Worm (Caenorhabditis elegans) whole organism, L1 larva: Measurements from ENCODE around the gene mca-1.

Experiments used
- C04F5.9 ChIP-seq: sonication (generic microtip); optimal IDR thresholded peaks from 2 replicates; lab custom pipeline; 2016; ENCODE audit warnings: missing genetic modification characterization, missing compliant biosample characterization
- C34B4.2 ChIP-seq: sonication (generic microtip); optimal IDR thresholded peaks from 2 replicates; lab custom pipeline; 2017; ENCODE audit warnings: mild to moderate bottlenecking, missing genetic modification characterization, missing compliant biosample characterization
- F16B12.6 ChIP-seq: fragments of 150-350 bp; optimal IDR thresholded peaks from 2 replicates; lab custom pipeline; 2014; ENCODE audit warnings: missing biosample characterization, missing genetic modification characterization
- Y116A8C.19 ChIP-seq: sonication (generic microtip); optimal IDR thresholded peaks from 2 replicates; lab custom pipeline; 2016; ENCODE audit warnings: missing compliant biosample characterization, missing genetic modification characterization, borderline replicate concordance
- aha-1 ChIP-seq: fragments of 150-350 bp; optimal IDR thresholded peaks from 2 replicates; lab custom pipeline; 2014; ENCODE audit warnings: missing biosample characterization, missing genetic modification characterization
- ama-1 ChIP-seq: fragments of 150-350 bp; optimal IDR thresholded peaks from 2 replicates; lab custom pipeline; 2014
- ceh-63 ChIP-seq: fragments of 200-800 bp; sonication (Bioruptor generic); optimal IDR thresholded peaks from 2 replicates; lab custom pipeline; 2018; ENCODE audit warnings: mild to moderate bottlenecking, missing genetic modification characterization, missing compliant biosample characterization
- ceh-82 ChIP-seq, 3 experiments: fragments of 150-350 bp in 1 of 3; sonication (generic microtip) in 2 of 3; optimal IDR thresholded peaks; 2 replicates each; lab custom pipeline; 2014 to 2017; ENCODE audit warnings: missing biosample characterization in 3 of 3, missing genetic modification characterization in 3 of 3
- ces-1 ChIP-seq: fragments of 150-350 bp; optimal IDR thresholded peaks from 2 replicates; lab custom pipeline; 2014; ENCODE audit warnings: missing biosample characterization, missing genetic modification reagents, missing genetic modification characterization
- efl-1 ChIP-seq, 4 experiments: fragments of 150-350 bp; optimal IDR thresholded peaks in 3 of 4; peaks in 1 of 4; 1 replicate in 1 of 4; 2 replicates in 3 of 4; lab custom pipeline; 2014; ENCODE audit warnings: missing biosample characterization in 2 of 4, missing genetic modification characterization in 2 of 4, missing genetic modification reagents in 2 of 4
- efl-3 ChIP-seq: fragments of 200-800 bp; sonication (Bioruptor generic); optimal IDR thresholded peaks from 2 replicates; lab custom pipeline; 2018; ENCODE audit warnings: mild to moderate bottlenecking, missing genetic modification characterization, missing compliant biosample characterization
- egl-27 ChIP-seq, 2 experiments: fragments of 150-350 bp in 1 of 2; sonication (generic microtip); optimal IDR thresholded peaks; 3 replicates each; lab custom pipeline; 2017 to 2018; ENCODE audit warnings: missing biosample characterization in 2 of 2, missing genetic modification characterization in 2 of 2, missing genetic modification reagents in 2 of 2
- elt-2 ChIP-seq: sonication (generic microtip); optimal IDR thresholded peaks from 2 replicates; lab custom pipeline; 2016; ENCODE audit warnings: missing genetic modification characterization, mild to moderate bottlenecking, inconsistent platforms, missing compliant biosample characterization, missing genetic modification reagents
- elt-3 ChIP-seq, 6 experiments: fragments of 150-350 bp in 1 of 6; sonication (generic microtip); optimal IDR thresholded peaks; 2 replicates each; lab custom pipeline; 2017 to 2018; ENCODE audit warnings: missing biosample characterization in 6 of 6, missing genetic modification characterization in 6 of 6, inconsistent platforms in 1 of 6
- ets-5 ChIP-seq: fragments of 200-800 bp; sonication (Bioruptor generic); IDR thresholded peaks from 2 replicates; pipeline ENCODE4 v1.3.6; 2022; ENCODE audit warnings: missing genetic modification characterization, missing compliant biosample characterization
- fkh-8 ChIP-seq: sonication (generic microtip); optimal IDR thresholded peaks from 2 replicates; lab custom pipeline; 2016; ENCODE audit warnings: mild to moderate bottlenecking, missing genetic modification characterization, missing compliant biosample characterization
- fos-1 ChIP-seq: fragments of 150-350 bp; optimal IDR thresholded peaks from 2 replicates; lab custom pipeline; 2014; ENCODE audit warnings: missing biosample characterization, missing genetic modification characterization
- grh-1 ChIP-seq: fragments of 200-800 bp; sonication (Bioruptor generic); IDR thresholded peaks from 2 replicates; pipeline ENCODE4 v1.3.6; 2022; ENCODE audit warnings: missing genetic modification reagents, missing genetic modification characterization, missing compliant biosample characterization
- hlh-17 ChIP-seq: fragments of 200-800 bp; sonication (Bioruptor generic); optimal IDR thresholded peaks from 2 replicates; lab custom pipeline; 2018; ENCODE audit warnings: missing genetic modification characterization, mild to moderate bottlenecking, missing compliant biosample characterization, moderate library complexity, borderline replicate concordance
- hpl-2 ChIP-seq: fragments of 150-350 bp; optimal IDR thresholded peaks from 2 replicates; lab custom pipeline; 2014; ENCODE audit warnings: missing biosample characterization, missing genetic modification reagents, missing genetic modification characterization
- irx-1 ChIP-seq: sonication (generic microtip); optimal IDR thresholded peaks from 2 replicates; lab custom pipeline; 2016; ENCODE audit warnings: missing genetic modification characterization, missing compliant biosample characterization
- isw-1 ChIP-seq: fragments of 200-800 bp; sonication (Bioruptor generic); IDR thresholded peaks from 2 replicates; pipeline ENCODE4 v1.3.6; 2022; ENCODE audit warnings: missing genetic modification characterization, missing compliant biosample characterization
- lin-14 ChIP-seq: fragments of 200-800 bp; sonication (Bioruptor generic); optimal IDR thresholded peaks from 2 replicates; lab custom pipeline; 2018; ENCODE audit warnings: mild to moderate bottlenecking, missing genetic modification characterization, moderate library complexity, missing compliant biosample characterization
- lir-3 ChIP-seq: sonication (generic microtip); optimal IDR thresholded peaks from 2 replicates; lab custom pipeline; 2016; ENCODE audit warnings: mild to moderate bottlenecking, missing genetic modification characterization, moderate library complexity, missing compliant biosample characterization; ENCODE audit not compliant: poor library complexity
- lsy-2 ChIP-seq, 2 experiments: fragments of 150-350 bp; optimal IDR thresholded peaks; 2 replicates each; lab custom pipeline; 2014; ENCODE audit warnings: missing biosample characterization in 2 of 2, missing genetic modification characterization in 2 of 2
- mab-9 ChIP-seq: fragments of 200-800 bp; sonication (Bioruptor generic); IDR thresholded peaks from 2 replicates; pipeline ENCODE4 v1.3.6; 2022; ENCODE audit warnings: missing genetic modification reagents, missing genetic modification characterization, missing compliant biosample characterization
- mef-2 ChIP-seq: fragments of 150-350 bp; optimal IDR thresholded peaks from 2 replicates; lab custom pipeline; 2014; ENCODE audit warnings: missing biosample characterization, missing genetic modification characterization
- mep-1 ChIP-seq: fragments of 150-350 bp; optimal IDR thresholded peaks from 2 replicates; lab custom pipeline; 2014; ENCODE audit warnings: missing biosample characterization, missing genetic modification characterization
- nhr-12 ChIP-seq: sonication (generic microtip); optimal IDR thresholded peaks from 2 replicates; lab custom pipeline; 2017; ENCODE audit warnings: missing biosample characterization, missing genetic modification characterization
- nhr-20 ChIP-seq: sonication (generic microtip); optimal IDR thresholded peaks from 2 replicates; lab custom pipeline; 2016; ENCODE audit warnings: mild to moderate bottlenecking, missing genetic modification characterization, missing compliant biosample characterization
- nhr-28 ChIP-seq: fragments of 150-350 bp; optimal IDR thresholded peaks from 2 replicates; lab custom pipeline; 2014; ENCODE audit warnings: missing biosample characterization, missing genetic modification characterization
- nhr-71 ChIP-seq: sonication (generic microtip); optimal IDR thresholded peaks from 2 replicates; lab custom pipeline; 2016; ENCODE audit warnings: mild to moderate bottlenecking, missing genetic modification characterization, moderate library complexity, missing compliant biosample characterization
- nhr-77 ChIP-seq: fragments of 150-350 bp; optimal IDR thresholded peaks from 2 replicates; lab custom pipeline; 2014; ENCODE audit warnings: missing biosample characterization, missing genetic modification characterization
- nhr-84 ChIP-seq: sonication (generic microtip); optimal IDR thresholded peaks from 2 replicates; lab custom pipeline; 2017; ENCODE audit warnings: missing biosample characterization, missing genetic modification characterization
- nhr-90 ChIP-seq: sonication (generic microtip); optimal IDR thresholded peaks from 2 replicates; lab custom pipeline; 2016; ENCODE audit warnings: mild to moderate bottlenecking, missing genetic modification characterization, missing compliant biosample characterization; ENCODE audit not compliant: poor library complexity
- pag-3 ChIP-seq: sonication (generic microtip); optimal IDR thresholded peaks from 2 replicates; lab custom pipeline; 2017; ENCODE audit warnings: missing genetic modification characterization, mild to moderate bottlenecking, missing compliant biosample characterization, antibody characterized with exemption, borderline replicate concordance; ENCODE audit not compliant: insufficient read depth
- pax-3 ChIP-seq: fragments of 200-800 bp; sonication (Bioruptor generic); optimal IDR thresholded peaks from 2 replicates; lab custom pipeline; 2018; ENCODE audit warnings: mild to moderate bottlenecking, missing genetic modification characterization, moderate library complexity, missing compliant biosample characterization
- sox-4 ChIP-seq: sonication (generic microtip); optimal IDR thresholded peaks from 2 replicates; lab custom pipeline; 2016; ENCODE audit warnings: missing genetic modification characterization, missing compliant biosample characterization
- sptf-1 ChIP-seq: fragments of 150-350 bp; optimal IDR thresholded peaks from 2 replicates; lab custom pipeline; 2014; ENCODE audit warnings: missing biosample characterization, missing genetic modification characterization
- tbx-2 ChIP-seq: sonication (generic microtip); optimal IDR thresholded peaks from 2 replicates; lab custom pipeline; 2016; ENCODE audit warnings: missing genetic modification characterization, missing compliant biosample characterization
- unc-130 ChIP-seq: fragments of 150-350 bp; optimal IDR thresholded peaks from 2 replicates; lab custom pipeline; 2017; ENCODE audit warnings: missing biosample characterization, missing genetic modification characterization, inconsistent platforms
- unc-30 ChIP-seq: sonication (generic microtip); optimal IDR thresholded peaks from 2 replicates; lab custom pipeline; 2017; ENCODE audit warnings: missing biosample characterization, missing genetic modification characterization
- unc-62 ChIP-seq: fragments of 150-350 bp; optimal IDR thresholded peaks from 2 replicates; lab custom pipeline; 2014; ENCODE audit warnings: missing biosample characterization, missing genetic modification reagents, missing genetic modification characterization
- unc-98 ChIP-seq: fragments of 200-800 bp; sonication (Bioruptor generic); IDR thresholded peaks from 2 replicates; pipeline ENCODE4 v1.3.6; 2022; ENCODE audit warnings: missing genetic modification characterization, missing compliant biosample characterization
- vab-15 ChIP-seq: sonication (generic microtip); optimal IDR thresholded peaks from 2 replicates; lab custom pipeline; 2017; ENCODE audit warnings: missing genotype, mild to moderate bottlenecking, missing genetic modification characterization, missing compliant biosample characterization
- xbp-1 ChIP-seq: sonication (generic microtip); optimal IDR thresholded peaks from 2 replicates; lab custom pipeline; 2016; ENCODE audit warnings: missing genetic modification characterization, missing compliant biosample characterization
- ztf-11 ChIP-seq, 2 experiments: sonication (generic microtip); optimal IDR thresholded peaks; 2 replicates each; lab custom pipeline; 2016 to 2017; ENCODE audit warnings: missing genetic modification characterization in 2 of 2, missing biosample characterization in 1 of 2, missing compliant biosample characterization in 1 of 2
- ztf-4 ChIP-seq: fragments of 150-350 bp; optimal IDR thresholded peaks from 2 replicates; lab custom pipeline; 2014; ENCODE audit warnings: missing biosample characterization, missing genetic modification characterization

The mca-1 gene

DNA sequence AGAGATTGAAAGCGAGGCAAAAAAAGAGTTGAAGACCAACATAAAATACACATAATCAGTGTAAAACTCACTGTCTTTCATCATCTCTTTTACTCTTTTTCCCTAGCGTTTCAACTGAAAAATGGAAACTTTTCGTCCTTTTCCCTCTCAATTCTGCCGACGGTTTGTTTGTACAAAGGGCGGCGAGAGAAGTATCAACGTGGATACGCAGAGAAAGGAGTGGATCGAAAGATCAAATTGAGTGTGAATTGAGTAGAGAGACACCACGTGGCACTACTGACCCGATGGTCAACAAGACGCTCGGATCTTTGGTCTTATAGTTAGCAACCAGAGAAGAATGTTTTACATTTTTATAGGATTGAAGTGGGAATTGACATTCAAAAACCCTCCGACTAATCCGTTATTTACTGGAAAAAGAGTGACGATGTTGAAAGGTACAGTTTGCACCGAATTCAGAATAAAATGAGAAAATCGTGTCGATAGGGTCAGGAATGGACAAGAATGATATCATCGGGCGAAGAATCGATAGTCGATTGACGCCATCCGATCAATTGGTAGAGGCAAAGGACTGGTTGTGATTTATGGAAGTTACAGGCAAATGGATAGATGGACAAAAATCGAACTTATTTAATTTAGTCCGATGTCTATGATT, 36.4 kb upstream of the mca-1 start (continued):
- peak; percentile 73 for TF ChIP-seq mep-1 (tag; lab: Kevin White, UChicago)
- TF ChIP-seq nhr-90 (tag; lab: Kevin White, UChicago), result peak; percentile 70
- peak; percentile 60 for TF ChIP-seq elt-2 (tag; lab: Kevin White, UChicago)
- no peak for TF ChIP-seq mef-2
- TF ChIP-seq aha-1 (tag; lab: Kevin White, UChicago), result no peak
- TF ChIP-seq unc-30 (tag; lab: Kevin White, UChicago), result no peak
- peak; percentile 89 for TF ChIP-seq lin-14 (GFP tag; lab: Kevin White, UChicago)
- TF ChIP-seq efl-1 (optimal IDR thresholded peaks at IDR 0.05; lab: Kevin White, UChicago), result peak; percentile 7 to 40
- peak; percentile 6 to 87 for TF ChIP-seq efl-1 (GFP tag; optimal IDR thresholded peaks at IDR 0.05 in 1 of 2; lab: Kevin White, UChicago)
- TF ChIP-seq pax-3, result peak; percentile 54
- no peak for TF ChIP-seq mab-9
- 0 out of 2 replicates have a peak, but pooled peaks have one; percentile 16 for TF ChIP-seq grh-1 (GFP tag; lab: Robert Waterston, UW)

ce11 chrIV:9669969-9670368, 35.2 kb upstream of the mca-1 start:
- TF ChIP-seq fos-1 (tag; lab: Kevin White, UChicago) (no peak), irx-1 (tag; lab: Kevin White, UChicago) (peak; percentile 34), lir-3 (tag; lab: Kevin White, UChicago) (peak; percentile 19), egl-27 (tag; optimal IDR thresholded peaks at IDR 0.05; lab: Kevin White, UChicago) (no peak), nhr-77 (tag; lab: Kevin White, UChicago) (peak; percentile 33), ztf-4 (tag; lab: Kevin White, UChicago) (peak; percentile 25), hlh-17 (no peak), ceh-63 (no peak), sptf-1 (no peak), tbx-2 (tag; lab: Kevin White, UChicago) (peak; percentile 35), unc-98 (GFP tag; lab: Robert Waterston, UW) (no peak), elt-2 (tag; lab: Kevin White, UChicago) (no peak), sox-4 (tag; lab: Kevin White, UChicago) (no peak), nhr-12 (tag; lab: Kevin White, UChicago) (no peak), unc-62 (GFP tag; lab: Kevin White, UChicago) (no peak), ceh-82 (tag; optimal IDR thresholded peaks at IDR 0.05; lab: Kevin White, UChicago) (peak in 2 of 3 experiments; percentile 1 to 31), ztf-11 (tag; optimal IDR thresholded peaks at IDR 0.05; lab: Kevin White, UChicago) (no peak), efl-3 (GFP tag; lab: Kevin White, UChicago) (peak; percentile 12), vab-15 (tag; lab: Kevin White, UChicago) (no peak), nhr-71 (tag; lab: Kevin White, UChicago) (peak; percentile 90), pag-3 (tag; lab: Kevin White, UChicago) (no peak), ces-1 (GFP tag; lab: Kevin White, UChicago) (no peak), Y116A8C.19 (no peak), lin-14 (GFP tag; lab: Kevin White, UChicago) (peak; percentile 86), mab-9 (no peak), F16B12.6 (no peak), elt-3 (tag; optimal IDR thresholded peaks at IDR 0.05; lab: Kevin White, UChicago) (peak in 2 of 6 experiments; percentile 2 to 68), isw-1 (GFP tag; lab: Robert Waterston, UW) (no peak), xbp-1 (tag; lab: Kevin White, UChicago) (peak; percentile 57), nhr-28 (tag; lab: Kevin White, UChicago) (no peak), pax-3 (no peak), ama-1 (peak; percentile 9), C34B4.2 (tag; lab: Kevin White, UChicago) (no peak), hpl-2 (GFP tag; lab: Kevin White, UChicago) (no peak), nhr-84 (no peak), lsy-2 (tag; optimal IDR thresholded peaks at IDR 0.05; lab: Kevin White, UChicago) (peak; percentile 35 to 70), aha-1 (tag; lab: Kevin White, UChicago) (no peak), fkh-8 (no peak), ets-5 (GFP tag; lab: Robert Waterston, UW) (no peak), C04F5.9 (tag; lab: Kevin White, UChicago) (peak; percentile 24), nhr-90 (tag; lab: Kevin White, UChicago) (peak; percentile 74), efl-1 (optimal IDR thresholded peaks at IDR 0.05; lab: Kevin White, UChicago) (peak; percentile 51 to 56), efl-1 (GFP tag; optimal IDR thresholded peaks at IDR 0.05 in 1 of 2; lab: Kevin White, UChicago) (peak; percentile 30 to 95), unc-130 (tag; lab: Kevin White, UChicago) (no peak), nhr-20 (peak; percentile 96)
